Fruit fly (Drosophila melanogaster) whole organism, prepupa: ENCODE data around the gene Trissin.

Source experiments
- Blimp-1 ChIP-seq: fragments of 200-800 bp; sonication (Bioruptor generic); optimal IDR thresholded peaks from 3 replicates; lab custom pipeline; 2017; ENCODE audit warnings: missing biosample characterization, missing genetic modification characterization, mild to moderate bottlenecking, moderate library complexity, missing genetic modification reagents
- CG11294 ChIP-seq: fragments of 200-800 bp; sonication (Bioruptor generic); IDR thresholded peaks from 2 replicates; pipeline ENCODE4 v1.3.6; 2022; ENCODE audit warnings: missing biosample characterization, missing genetic modification characterization
- CG11762 ChIP-seq: fragments of 200-800 bp; sonication (Bioruptor generic); optimal IDR thresholded peaks from 3 replicates; lab custom pipeline; 2016; ENCODE audit warnings: missing biosample characterization, missing genetic modification characterization; ENCODE audit not compliant: insufficient read depth
- CG16779 ChIP-seq: fragments of 200-800 bp; sonication (Bioruptor generic); optimal IDR thresholded peaks from 3 replicates; lab custom pipeline; 2017; ENCODE audit warnings: missing biosample characterization, mild to moderate bottlenecking, missing genetic modification characterization
- CG3032 ChIP-seq: fragments of 200-800 bp; optimal IDR thresholded peaks from 2 replicates; lab custom pipeline; 2019; ENCODE audit warnings: missing biosample characterization, mild to moderate bottlenecking, missing genetic modification characterization, moderate library complexity
- CG31627 ChIP-seq: fragments of 200-800 bp; sonication (Bioruptor generic); optimal IDR thresholded peaks from 3 replicates; lab custom pipeline; 2016; ENCODE audit warnings: missing biosample characterization, missing genetic modification characterization
- CG34406 ChIP-seq: fragments of 200-800 bp; sonication (Bioruptor generic); optimal IDR thresholded peaks from 3 replicates; lab custom pipeline; 2016; ENCODE audit warnings: missing biosample characterization, missing genetic modification characterization
- CG6163 ChIP-seq: fragments of 200-800 bp; sonication (Bioruptor generic); IDR thresholded peaks from 3 replicates; pipeline ENCODE4 v1.3.6; 2022; ENCODE audit warnings: missing biosample characterization, missing genetic modification characterization
- CG6276 ChIP-seq: fragments of 200-800 bp; sonication (Bioruptor generic); optimal IDR thresholded peaks from 2 replicates; lab custom pipeline; 2017; ENCODE audit warnings: missing biosample characterization, mild to moderate bottlenecking, missing genetic modification characterization
- CG6792 ChIP-seq: fragments of 200-800 bp; sonication (Bioruptor generic); optimal IDR thresholded peaks from 3 replicates; lab custom pipeline; 2016; ENCODE audit warnings: missing biosample characterization, missing genetic modification characterization
- CG6808 ChIP-seq: fragments of 200-800 bp; sonication (Bioruptor generic); optimal IDR thresholded peaks from 3 replicates; lab custom pipeline; 2017; ENCODE audit warnings: missing biosample characterization, missing genetic modification characterization, mild to moderate bottlenecking, moderate library complexity, missing genetic modification reagents
- CG6854 ChIP-seq: fragments of 200-800 bp; sonication (Bioruptor generic); optimal IDR thresholded peaks from 2 replicates; lab custom pipeline; 2017; ENCODE audit warnings: missing biosample characterization, mild to moderate bottlenecking, missing genetic modification characterization
- CG7368 ChIP-seq: fragments of 200-800 bp; sonication (Bioruptor generic); optimal IDR thresholded peaks from 3 replicates; lab custom pipeline; 2016; ENCODE audit warnings: missing biosample characterization, missing genetic modification characterization
- CG8119 ChIP-seq: fragments of 200-800 bp; sonication (Bioruptor generic); IDR thresholded peaks from 3 replicates; pipeline ENCODE4 v1.3.6; 2022; ENCODE audit warnings: missing biosample characterization, missing genetic modification characterization
- CG8632 ChIP-seq: fragments of 200-800 bp; sonication (Bioruptor generic); optimal IDR thresholded peaks from 3 replicates; lab custom pipeline; 2016; ENCODE audit warnings: missing biosample characterization, missing genetic modification characterization
- Eip75B ChIP-seq: fragments of 200-800 bp; sonication (Bioruptor generic); optimal IDR thresholded peaks from 3 replicates; lab custom pipeline; 2016; ENCODE audit warnings: missing biosample characterization, missing genetic modification characterization
- Eip78C ChIP-seq: fragments of 200-800 bp; sonication (Bioruptor generic); peaks from one replicate; lab custom pipeline; 2016; ENCODE audit warnings: missing biosample characterization, missing genetic modification characterization
- Ets21C ChIP-seq: fragments of 200-800 bp; sonication (Bioruptor generic); optimal IDR thresholded peaks from 3 replicates; lab custom pipeline; 2016; ENCODE audit warnings: missing biosample characterization, missing genetic modification characterization
- Hr39 ChIP-seq: fragments of 200-800 bp; sonication (Bioruptor generic); optimal IDR thresholded peaks from 2 replicates; lab custom pipeline; 2016; ENCODE audit warnings: missing biosample characterization, missing genetic modification characterization
- Met ChIP-seq: fragments of 200-800 bp; sonication (Bioruptor generic); optimal IDR thresholded peaks from 3 replicates; lab custom pipeline; 2016; ENCODE audit warnings: missing biosample characterization, missing genetic modification characterization
- Smox ChIP-seq: fragments of 200-800 bp; sonication (Bioruptor generic); optimal IDR thresholded peaks from 3 replicates; lab custom pipeline; 2016; ENCODE audit warnings: missing biosample characterization, missing genetic modification characterization
- Sox102F ChIP-seq: fragments of 200-800 bp; sonication (Bioruptor generic); optimal IDR thresholded peaks from 2 replicates; lab custom pipeline; 2016; ENCODE audit warnings: missing biosample characterization, mild to moderate bottlenecking, missing genetic modification characterization
- Sox14 ChIP-seq: fragments of 200-800 bp; sonication (Bioruptor generic); optimal IDR thresholded peaks from 3 replicates; lab custom pipeline; 2016; ENCODE audit warnings: missing biosample characterization, missing genetic modification characterization
- achi ChIP-seq: fragments of 200-800 bp; sonication (Bioruptor generic); optimal IDR thresholded peaks from 3 replicates; lab custom pipeline; 2016; ENCODE audit warnings: missing biosample characterization, missing genetic modification characterization
- cyc ChIP-seq: fragments of 200-800 bp; sonication (Bioruptor generic); optimal IDR thresholded peaks from 3 replicates; lab custom pipeline; 2016; ENCODE audit warnings: missing biosample characterization, missing genetic modification characterization
- fd85E ChIP-seq: fragments of 200-800 bp; sonication (Bioruptor generic); optimal IDR thresholded peaks from 3 replicates; lab custom pipeline; 2016; ENCODE audit warnings: missing biosample characterization, missing genetic modification characterization
- fkh ChIP-seq: fragments of 200-800 bp; sonication (Bioruptor generic); optimal IDR thresholded peaks from 3 replicates; lab custom pipeline; 2017; ENCODE audit warnings: missing biosample characterization, mild to moderate bottlenecking, missing genetic modification characterization, moderate library complexity
- pdm3 ChIP-seq: fragments of 200-800 bp; sonication (Bioruptor generic); optimal IDR thresholded peaks from 3 replicates; lab custom pipeline; 2016; ENCODE audit warnings: missing biosample characterization, missing genetic modification characterization
- salr ChIP-seq, 2 experiments: fragments of 200-800 bp; sonication (Bioruptor generic); optimal IDR thresholded peaks; 3 replicates each; lab custom pipeline; 2016 to 2018; ENCODE audit warnings: missing biosample characterization in 2 of 2, missing genetic modification characterization in 2 of 2, mild to moderate bottlenecking in 1 of 2
- spab ChIP-seq: fragments of 200-800 bp; sonication (Bioruptor generic); optimal IDR thresholded peaks from 2 replicates; lab custom pipeline; 2017; ENCODE audit warnings: missing biosample characterization, mild to moderate bottlenecking, missing genetic modification characterization, missing genetic modification reagents
- ss ChIP-seq, 2 experiments: fragments of 200-800 bp; sonication (Bioruptor generic); optimal IDR thresholded peaks; 2 replicates in 1 of 2; 3 replicates in 1 of 2; lab custom pipeline; 2017 to 2018; ENCODE audit warnings: mild to moderate bottlenecking in 2 of 2, missing biosample characterization in 2 of 2, missing genetic modification characterization in 2 of 2, moderate library complexity in 1 of 2
- svp ChIP-seq: fragments of 200-800 bp; sonication (Bioruptor generic); peaks from one replicate; lab custom pipeline; 2016; ENCODE audit warnings: missing biosample characterization, missing genetic modification characterization
- topi ChIP-seq: fragments of 200-800 bp; sonication (Bioruptor generic); optimal IDR thresholded peaks from 3 replicates; lab custom pipeline; 2016; ENCODE audit warnings: missing biosample characterization, missing genetic modification characterization
- vri ChIP-seq: fragments of 200-800 bp; sonication (Bioruptor generic); optimal IDR thresholded peaks from 3 replicates; lab custom pipeline; 2016; ENCODE audit warnings: missing biosample characterization, mild to moderate bottlenecking, missing genetic modification characterization

Trissin gene

dm6 chr3R:15509817-15510216, 24.6 kb upstream of the Trissin start, which contains the start of gene CG44013:
CG44013 (minus strand) TSS chr3R:15509917.
- TF ChIP-seq Eip78C (peak; percentile 16), CG8632 (GFP tag; lab: Kevin White, UChicago) (no peak), svp (peak; percentile 16), Eip75B (GFP tag; lab: Kevin White, UChicago) (no peak), ss (GFP tag; optimal IDR thresholded peaks at IDR 0.05; lab: Kevin White, UChicago) (no peak)

DNA sequence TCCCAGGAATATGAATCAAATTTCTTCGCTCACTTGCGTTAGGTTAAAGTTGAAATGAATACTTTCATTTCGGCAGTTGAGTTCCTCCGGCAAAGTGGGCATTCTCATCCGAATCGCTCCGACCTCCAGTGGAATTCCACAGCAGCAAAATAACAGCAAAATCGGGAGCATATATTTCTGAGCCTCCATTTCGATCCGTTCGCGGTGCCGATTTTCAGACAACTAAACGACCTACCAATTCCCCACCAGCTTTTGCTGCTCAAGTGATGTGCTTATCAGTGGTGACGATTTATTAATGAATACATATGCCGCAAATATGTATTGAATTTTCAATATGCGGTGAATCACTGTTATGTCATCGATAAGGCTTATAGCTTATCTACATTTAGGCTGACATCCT, 23.4 kb upstream of the Trissin start, which contains the start of gene CG44014:
Gene CG44014 (minus strand): TSS at position 256 of the 400 bp plus-strand sequence.
- peak; percentile 86 for TF ChIP-seq vri (GFP tag; lab: Kevin White, UChicago)
- TF ChIP-seq Eip78C: peak; percentile 12
- no peak for TF ChIP-seq achi
- TF ChIP-seq svp: peak; percentile 91

DNA sequence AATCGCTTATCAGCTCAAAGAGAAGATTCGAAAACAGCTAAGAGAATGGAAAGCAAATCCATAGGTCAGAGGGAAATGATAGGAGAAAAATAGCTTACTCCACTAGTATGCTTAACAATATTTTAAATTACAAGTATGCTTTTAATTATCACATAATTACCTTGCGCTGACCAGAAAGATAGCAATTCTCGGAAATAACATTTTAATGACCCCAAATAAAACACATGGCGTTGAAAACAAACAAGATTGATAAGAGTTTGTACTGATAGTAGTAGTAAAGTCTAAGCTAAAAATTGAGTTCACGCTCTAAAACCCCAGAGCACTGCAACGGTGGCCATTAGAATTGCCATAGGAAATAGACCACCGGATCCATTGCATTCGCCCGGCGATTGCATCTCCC, 22.6 kb upstream of the Trissin start:
- TF ChIP-seq ss (GFP tag; optimal IDR thresholded peaks at IDR 0.05; lab: Kevin White, UChicago) (no peak), CG6854 (GFP tag; lab: Kevin White, UChicago) (no peak), svp (peak; percentile 67), fkh (no peak), Blimp-1 (GFP tag; lab: Kevin White, UChicago) (no peak)
- TF ChIP-seq, all 60 proteins: peak for 1

dm6 chr3R:15494302-15494701, 9.1 kb upstream of the Trissin start, which contains the start of gene maca:
maca (plus strand) TSS chr3R:15494602.
- no peak for TF ChIP-seq CG6792 (GFP tag; lab: Kevin White, UChicago)
- TF ChIP-seq CG6276: no peak
- no peak for TF ChIP-seq fd85E (GFP tag; lab: Kevin White, UChicago)
- no peak for TF ChIP-seq Blimp-1 (GFP tag; lab: Kevin White, UChicago)

DNA sequence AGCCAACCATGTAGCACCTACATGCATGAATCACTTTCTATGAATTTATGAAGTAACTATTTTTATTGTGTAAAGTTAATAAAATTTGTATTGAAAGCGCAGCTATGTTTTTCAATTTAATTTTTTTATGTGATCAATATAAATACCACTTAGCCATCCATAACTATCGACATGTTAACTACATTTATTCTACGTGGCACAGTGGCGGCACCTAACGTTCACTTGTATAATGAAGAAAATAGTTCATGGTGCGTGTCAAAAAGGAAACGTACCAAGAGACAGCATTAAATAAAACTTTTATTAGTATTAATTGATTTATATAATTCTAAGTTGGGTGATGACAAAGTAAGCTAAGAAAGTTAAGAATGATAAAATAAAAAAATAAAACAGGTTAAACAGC, 8.0 kb upstream of the Trissin start:
- TF ChIP-seq svp: peak; percentile 58
- no peak for TF ChIP-seq fkh
- no peak for TF ChIP-seq CG34406
- TF ChIP-seq Eip75B (GFP tag; lab: Kevin White, UChicago): no peak
- TF ChIP-seq achi: no peak
- no peak for TF ChIP-seq CG3032 (tag; lab: Kevin White, UChicago)

dm6 chr3R:15485866-15486265, 670 bp upstream of the Trissin start, which contains the start of gene obe:
obe (plus strand) TSS chr3R:15486050.
- TF ChIP-seq salr (GFP tag; optimal IDR thresholded peaks at IDR 0.05; lab: Kevin White, UChicago): no peak
- TF ChIP-seq Hr39 (GFP tag; lab: Kevin White, UChicago): no peak
- no peak for TF ChIP-seq pdm3 (GFP tag; lab: Kevin White, UChicago)
- no peak for TF ChIP-seq CG6276
- TF ChIP-seq CG6163 (GFP tag; lab: Robert Waterston, UW): no peak
- no peak for TF ChIP-seq CG11762 (GFP tag; lab: Kevin White, UChicago)
- no peak for TF ChIP-seq Eip78C
- TF ChIP-seq Sox14 (GFP tag; lab: Kevin White, UChicago): no peak
- TF ChIP-seq Met: no peak
- no peak for TF ChIP-seq CG6808
- TF ChIP-seq CG16779 (tag; lab: Kevin White, UChicago): no peak
- no peak for TF ChIP-seq Ets21C (GFP tag; lab: Kevin White, UChicago)
- no peak for TF ChIP-seq cyc
- no peak for TF ChIP-seq svp
- no peak for TF ChIP-seq topi
- no peak for TF ChIP-seq CG8632 (GFP tag; lab: Kevin White, UChicago)
- TF ChIP-seq, all 60 proteins: peak for 0

DNA sequence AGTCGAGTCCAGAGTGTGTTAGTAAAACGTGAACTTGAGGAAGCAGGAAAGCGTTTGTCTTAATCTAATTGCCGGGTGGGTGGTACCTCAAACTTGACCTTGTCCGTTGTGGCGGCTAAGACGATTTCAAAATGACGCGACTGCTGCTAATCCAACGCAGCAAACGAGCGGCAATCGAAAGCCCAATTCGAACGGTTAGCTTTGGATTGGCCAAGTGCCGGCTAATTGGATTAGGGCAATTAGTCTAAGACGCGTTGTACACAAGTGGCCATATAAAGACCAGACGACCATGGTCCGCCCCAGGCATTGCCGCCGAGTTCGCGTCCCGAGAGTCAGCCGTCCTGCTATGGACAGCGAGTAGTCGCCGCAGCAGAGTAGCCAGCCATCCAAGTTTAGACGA, 2.3 kb downstream of the Trissin start, which contains the start of gene Rh6:
Gene Rh6 (plus strand): TSS at position 301 of the 400 bp plus-strand sequence.
- no peak for TF ChIP-seq svp
- no peak for TF ChIP-seq CG11294
- TF ChIP-seq ss (GFP tag; optimal IDR thresholded peaks at IDR 0.05; lab: Kevin White, UChicago): no peak
- TF ChIP-seq topi: no peak
- TF ChIP-seq spab: no peak
- no peak for TF ChIP-seq CG7368 (GFP tag; lab: Kevin White, UChicago)
- TF ChIP-seq Ets21C (GFP tag; lab: Kevin White, UChicago): no peak
- no peak for TF ChIP-seq CG31627 (GFP tag; lab: Kevin White, UChicago)
- no peak for TF ChIP-seq Sox102F (GFP tag; lab: Kevin White, UChicago)
- TF ChIP-seq Smox (GFP tag; lab: Kevin White, UChicago): no peak
- no peak for TF ChIP-seq CG6276
- no peak for TF ChIP-seq Met
- TF ChIP-seq CG8119: no peak
- no peak for TF ChIP-seq CG11762 (GFP tag; lab: Kevin White, UChicago)
- TF ChIP-seq Blimp-1 (GFP tag; lab: Kevin White, UChicago): no peak
